Fruit fly (Drosophila melanogaster) whole organism, embryonic: ENCODE measurements around the gene CatB.

Experiments used
- Aef1 ChIP-seq: fragments of 200-800 bp; sonication (Bioruptor generic); IDR thresholded peaks from 3 replicates; pipeline ENCODE4 v1.3.6; 2022; ENCODE audit warnings: missing biosample characterization, missing genetic modification characterization
- Atf6 ChIP-seq: fragments of 200-800 bp; sonication (Bioruptor generic); IDR thresholded peaks from 2 replicates; pipeline ENCODE4 v1.3.6; 2022; ENCODE audit warnings: missing biosample characterization, missing genetic modification characterization
- Awh ChIP-seq: fragments of 200-800 bp; sonication (Bioruptor generic); IDR thresholded peaks from 2 replicates; pipeline ENCODE4, ENCODE4 v1.3.6; 2022; ENCODE audit warnings: missing biosample characterization, missing genetic modification characterization
- B-H2 ChIP-seq: fragments of 200-800 bp; sonication (Bioruptor generic); optimal IDR thresholded peaks from 2 replicates; lab custom pipeline; 2018; ENCODE audit warnings: missing biosample characterization, mild to moderate bottlenecking, missing genetic modification characterization
- Bteb2 ChIP-seq: fragments of 200-800 bp; sonication (Bioruptor generic); optimal IDR thresholded peaks from 2 replicates; lab custom pipeline; 2016; ENCODE audit warnings: missing biosample characterization, missing genetic modification characterization
- CG11085 ChIP-seq: fragments of 200-800 bp; sonication (Bioruptor generic); IDR thresholded peaks from 2 replicates; pipeline ENCODE4 v1.3.6; 2022; ENCODE audit warnings: missing biosample characterization, missing genetic modification characterization
- CG11398 ChIP-seq: fragments of 200-800 bp; sonication (Bioruptor generic); optimal IDR thresholded peaks from 2 replicates; lab custom pipeline; 2016; ENCODE audit warnings: missing biosample characterization, missing genetic modification characterization
- CG11560 ChIP-seq: fragments of 200-800 bp; sonication (Bioruptor generic); IDR thresholded peaks from 3 replicates; pipeline ENCODE4 v1.3.6; 2022; ENCODE audit warnings: missing biosample characterization, missing genetic modification characterization
- CG11696 ChIP-seq: fragments of 200-800 bp; sonication (Bioruptor generic); IDR thresholded peaks from 2 replicates; pipeline ENCODE4 v1.3.6; 2022; ENCODE audit warnings: missing biosample characterization, missing genetic modification characterization
- CG1233 ChIP-seq: fragments of 200-800 bp; sonication (Bioruptor generic); optimal IDR thresholded peaks from 4 replicates; lab custom pipeline; 2018; ENCODE audit warnings: missing biosample characterization, mild to moderate bottlenecking, missing genetic modification characterization
- CG13894 ChIP-seq: fragments of 200-800 bp; sonication (Bioruptor generic); optimal IDR thresholded peaks from 3 replicates; lab custom pipeline; 2018; ENCODE audit warnings: missing biosample characterization, mild to moderate bottlenecking, missing genetic modification characterization, moderate library complexity
- CG15011 ChIP-seq: fragments of 200-800 bp; sonication (Bioruptor generic); optimal IDR thresholded peaks from 3 replicates; lab custom pipeline; 2018; ENCODE audit warnings: missing biosample characterization, mild to moderate bottlenecking, missing genetic modification characterization
- CG15514 ChIP-seq: fragments of 200-800 bp; sonication (Bioruptor generic); optimal IDR thresholded peaks from 3 replicates; lab custom pipeline; 2017; ENCODE audit warnings: missing biosample characterization, missing genetic modification characterization, mild to moderate bottlenecking, moderate library complexity, missing genetic modification reagents
- CG1792 ChIP-seq: fragments of 200-800 bp; sonication (Bioruptor generic); optimal IDR thresholded peaks from 2 replicates; lab custom pipeline; 2016; ENCODE audit warnings: missing biosample characterization, missing genetic modification characterization
- CG18262 ChIP-seq: fragments of 200-800 bp; optimal IDR thresholded peaks from 3 replicates; lab custom pipeline; 2019; ENCODE audit warnings: missing biosample characterization, mild to moderate bottlenecking, missing genetic modification characterization, moderate library complexity
- CG2116 ChIP-seq: fragments of 200-800 bp; sonication (Bioruptor generic); optimal IDR thresholded peaks from 3 replicates; lab custom pipeline; 2018; ENCODE audit warnings: missing biosample characterization, mild to moderate bottlenecking, missing genetic modification characterization
- CG2202 ChIP-seq: fragments of 200-800 bp; sonication (Bioruptor generic); optimal IDR thresholded peaks from 2 replicates; lab custom pipeline; 2018; ENCODE audit warnings: missing biosample characterization, mild to moderate bottlenecking, missing genetic modification characterization
- CG4730 ChIP-seq: fragments of 200-800 bp; sonication (Bioruptor generic); IDR thresholded peaks from 2 replicates; pipeline ENCODE4 v1.3.6; 2022; ENCODE audit warnings: missing biosample characterization, missing genetic modification characterization
- CG6254 ChIP-seq: fragments of 200-800 bp; sonication (Bioruptor generic); optimal IDR thresholded peaks from 3 replicates; lab custom pipeline; 2017; ENCODE audit warnings: mild to moderate bottlenecking, missing biosample characterization, missing genetic modification reagents, missing genetic modification characterization
- CG7357 ChIP-seq: fragments of 200-800 bp; sonication (Bioruptor generic); IDR thresholded peaks from 3 replicates; pipeline ENCODE4 v1.3.6; 2022; ENCODE audit warnings: missing biosample characterization, missing genetic modification characterization
- CG9797 ChIP-seq: fragments of 200-800 bp; sonication (Bioruptor generic); optimal IDR thresholded peaks from 3 replicates; lab custom pipeline; 2018; ENCODE audit warnings: missing biosample characterization, mild to moderate bottlenecking, missing genetic modification characterization
- CHES-1-like ChIP-seq: fragments of 200-800 bp; sonication (Bioruptor generic); optimal IDR thresholded peaks from 2 replicates; lab custom pipeline; 2016; ENCODE audit warnings: missing biosample characterization, missing genetic modification characterization
- Dbx ChIP-seq: fragments of 200-800 bp; sonication (Bioruptor generic); IDR thresholded peaks from 3 replicates; pipeline ENCODE4 v1.3.6; 2022; ENCODE audit warnings: missing biosample characterization, missing genetic modification characterization
- Eip74EF ChIP-seq, 2 experiments: fragments of 200-800 bp in 1 of 2; fragments of >200 bp in 1 of 2; sonication (Bioruptor generic) in 1 of 2; optimal IDR thresholded peaks; 2 replicates each; lab custom pipeline; 2017 to 2019; ENCODE audit warnings: missing biosample characterization in 2 of 2, missing genetic modification characterization in 2 of 2, mild to moderate bottlenecking in 1 of 2, moderate library complexity in 1 of 2
- Elba2 ChIP-seq: fragments of 200-800 bp; sonication (Bioruptor generic); optimal IDR thresholded peaks from 3 replicates; lab custom pipeline; 2016; ENCODE audit warnings: missing biosample characterization, missing genetic modification characterization
- Ets65A ChIP-seq: fragments of 200-800 bp; sonication (Bioruptor generic); peaks from one replicate; lab custom pipeline; 2016; ENCODE audit warnings: missing biosample characterization, missing genetic modification characterization
- H15 ChIP-seq: fragments of 200-800 bp; sonication (Bioruptor generic); IDR thresholded peaks from 3 replicates; pipeline ENCODE4 v1.3.6; 2022; ENCODE audit warnings: missing biosample characterization, missing genetic modification characterization
- HHEX ChIP-seq: fragments of 200-800 bp; sonication (Bioruptor generic); optimal IDR thresholded peaks from 3 replicates; lab custom pipeline; 2017; ENCODE audit warnings: missing biosample characterization, mild to moderate bottlenecking, missing genetic modification characterization, missing genetic modification reagents
- HLH4C ChIP-seq: fragments of 200-800 bp; sonication (Bioruptor generic); IDR thresholded peaks from 3 replicates; pipeline ENCODE4 v1.3.6; 2022; ENCODE audit warnings: missing biosample characterization, missing genetic modification characterization; ENCODE audit not compliant: partially characterized antibody
- Hr39 ChIP-seq: fragments of >200 bp; optimal IDR thresholded peaks from 2 replicates; lab custom pipeline; 2017
- Hr51 ChIP-seq, 2 experiments: fragments of 200-800 bp; sonication (Bioruptor generic); optimal IDR thresholded peaks; 2 replicates in 1 of 2; 3 replicates in 1 of 2; lab custom pipeline; 2016 to 2018; ENCODE audit warnings: missing biosample characterization in 2 of 2, missing genetic modification characterization in 2 of 2, mild to moderate bottlenecking in 1 of 2, moderate library complexity in 1 of 2
- Mes4 ChIP-seq: fragments of 200-800 bp; sonication (Bioruptor generic); optimal IDR thresholded peaks from 2 replicates; lab custom pipeline; 2016; ENCODE audit warnings: missing biosample characterization, missing genetic modification characterization
- Oli ChIP-seq: fragments of 200-800 bp; sonication (Bioruptor generic); optimal IDR thresholded peaks from 2 replicates; lab custom pipeline; 2018; ENCODE audit warnings: missing biosample characterization, mild to moderate bottlenecking, missing genetic modification characterization, moderate library complexity
- Sox100B ChIP-seq: fragments of 200-800 bp; sonication (Bioruptor generic); optimal IDR thresholded peaks from 3 replicates; lab custom pipeline; 2018; ENCODE audit warnings: missing biosample characterization, mild to moderate bottlenecking, missing genetic modification characterization
- TFAM ChIP-seq: fragments of 200-800 bp; sonication (Bioruptor generic); optimal IDR thresholded peaks from 2 replicates; lab custom pipeline; 2017; ENCODE audit warnings: missing biosample characterization, missing genetic modification characterization, inconsistent platforms
- Xrp1 ChIP-seq: fragments of 200-800 bp; sonication (Bioruptor generic); IDR thresholded peaks from 2 replicates; pipeline ENCODE4 v1.3.6; 2022; ENCODE audit warnings: missing biosample characterization, missing genetic modification characterization
- ac ChIP-seq: fragments of 200-800 bp; sonication (Bioruptor generic); optimal IDR thresholded peaks from 3 replicates; lab custom pipeline; 2017; ENCODE audit warnings: missing biosample characterization, mild to moderate bottlenecking, missing genetic modification characterization
- ara ChIP-seq: fragments of 200-800 bp; sonication (Bioruptor generic); IDR thresholded peaks from 2 replicates; pipeline ENCODE4 v1.3.6; 2022; ENCODE audit warnings: missing biosample characterization, missing genetic modification characterization
- btn ChIP-seq: fragments of 200-800 bp; sonication (Bioruptor generic); optimal IDR thresholded peaks from 2 replicates; lab custom pipeline; 2016; ENCODE audit warnings: missing biosample characterization, missing genetic modification characterization
- chm ChIP-seq: fragments of 200-800 bp; sonication (Bioruptor generic); IDR thresholded peaks from 2 replicates; pipeline ENCODE4 v1.3.6; 2022; ENCODE audit warnings: missing biosample characterization, missing genetic modification characterization
- fu2 ChIP-seq: fragments of 200-800 bp; sonication (Bioruptor generic); optimal IDR thresholded peaks from 2 replicates; lab custom pipeline; 2016; ENCODE audit warnings: missing biosample characterization, missing genetic modification characterization
- kay ChIP-seq: fragments of 200-800 bp; sonication (Bioruptor generic); optimal IDR thresholded peaks from 2 replicates; lab custom pipeline; 2016; ENCODE audit warnings: missing biosample characterization, missing genetic modification characterization
- ken ChIP-seq: fragments of 200-800 bp; sonication (Bioruptor generic); IDR thresholded peaks from 3 replicates; pipeline ENCODE4 v1.3.6; 2022; ENCODE audit warnings: missing biosample characterization, missing genetic modification characterization
- mirr ChIP-seq: fragments of 200-800 bp; sonication (Bioruptor generic); optimal IDR thresholded peaks from 3 replicates; lab custom pipeline; 2018; ENCODE audit warnings: missing biosample characterization, mild to moderate bottlenecking, missing genetic modification characterization
- mld ChIP-seq: fragments of 200-800 bp; sonication (Bioruptor generic); IDR thresholded peaks from 3 replicates; pipeline ENCODE4 v1.3.6; 2022; ENCODE audit warnings: missing biosample characterization, missing genetic modification characterization; ENCODE audit not compliant: partially characterized antibody
- nerfin-2 ChIP-seq: fragments of 200-800 bp; sonication (Bioruptor generic); IDR thresholded peaks from 2 replicates; pipeline ENCODE4 v1.3.6; 2022; ENCODE audit warnings: missing biosample characterization, missing genetic modification characterization; ENCODE audit not compliant: partially characterized antibody
- pan ChIP-seq, 4 experiments: fragments of >200 bp in 3 of 4; fragments of 200-800 bp in 1 of 4; sonication (Bioruptor generic) in 1 of 4; optimal IDR thresholded peaks in 3 of 4; IDR thresholded peaks in 1 of 4; 2 replicates each; pipeline versions ENCODE4 v1.3.6 to Lab custom; 2017 to 2022; ENCODE audit warnings: missing biosample characterization in 2 of 4, missing genetic modification characterization in 2 of 4, mixed read lengths in 1 of 4
- pho ChIP-seq: fragments of 200-800 bp; sonication (Bioruptor generic); optimal IDR thresholded peaks from 2 replicates; lab custom pipeline; 2016; ENCODE audit warnings: missing biosample characterization, missing genetic modification characterization
- stc ChIP-seq: fragments of 200-800 bp; sonication (Bioruptor generic); IDR thresholded peaks from 2 replicates; pipeline ENCODE4 v1.3.6; 2022; ENCODE audit warnings: missing biosample characterization, missing genetic modification characterization
- tna ChIP-seq: fragments of 200-800 bp; sonication (Bioruptor generic); IDR thresholded peaks from 2 replicates; pipeline ENCODE4 v1.3.6; 2022; ENCODE audit warnings: missing biosample characterization, missing genetic modification characterization; ENCODE audit not compliant: partially characterized antibody
- vfl ChIP-seq: fragments of 200-800 bp; sonication (Bioruptor generic); optimal IDR thresholded peaks from 2 replicates; lab custom pipeline; 2016; ENCODE audit warnings: missing biosample characterization, missing genetic modification characterization

The CatB gene

dm6 chr2L:8732702-8733101 lies 27.3 kb downstream of the CatB start (continued):
- TF ChIP-seq Mes4 (no peak), pan (optimal IDR thresholded peaks at IDR 0.05; lab: Kevin White, UChicago) (no peak), pan (GFP tag; optimal IDR thresholded peaks at IDR 0.05 in 1 of 2, IDR thresholded peaks at IDR 0.05 in 1 of 2) (peak in 1 of 2 experiments; percentile 66), CG4730 (GFP tag; lab: Robert Waterston, UW) (0 out of 2 replicates have a peak, but pooled peaks have one; percentile 11), btn (GFP tag; lab: Kevin White, UChicago) (no peak), CHES-1-like (no peak), CG11560 (no peak), CG13894 (tag; lab: Kevin White, UChicago) (no peak), Sox100B (GFP tag; lab: Kevin White, UChicago) (peak; percentile 8), H15 (GFP tag; lab: Robert Waterston, UW) (peak; percentile 72), CG15514 (no peak), chm (GFP tag; lab: Robert Waterston, UW) (peak; percentile 52; the same call in 1 of the 2 replicates), ac (GFP tag; lab: Kevin White, UChicago) (no peak), ara (GFP tag; lab: Robert Waterston, UW) (0 out of 2 replicates have a peak, but pooled peaks have one; percentile 28), Hr39 (lab: Kevin White, UChicago) (no peak), Oli (peak; percentile 52), ken (no peak), CG6254 (GFP tag; lab: Kevin White, UChicago) (no peak), Atf6 (GFP tag; lab: Robert Waterston, UW) (peak; percentile 25; the same call in 1 of the 2 replicates), vfl (no peak), Awh (GFP tag; lab: Robert Waterston, UW) (peak; percentile 62), HLH4C (GFP tag; lab: Robert Waterston, UW) (peak; percentile 44; the same call in 1 of the 3 replicates), CG15011 (no peak), Aef1 (GFP tag; lab: Robert Waterston, UW) (peak; percentile 52; the same call in 1 of the 3 replicates), tna (GFP tag; lab: Robert Waterston, UW) (no peak), TFAM (no peak), Eip74EF (GFP tag; optimal IDR thresholded peaks at IDR 0.05; lab: Kevin White, UChicago) (no peak), HHEX (GFP tag; lab: Kevin White, UChicago) (no peak), CG9797 (GFP tag; lab: Kevin White, UChicago) (no peak), nerfin-2 (GFP tag; lab: Robert Waterston, UW) (no peak), CG2116 (GFP tag; lab: Kevin White, UChicago) (no peak), B-H2 (GFP tag; lab: Kevin White, UChicago) (no peak), Hr51 (GFP tag; optimal IDR thresholded peaks at IDR 0.05; lab: Kevin White, UChicago) (peak in 1 of 2 experiments; percentile 46), kay (GFP tag; lab: Kevin White, UChicago) (no peak), CG2202 (tag; lab: Kevin White, UChicago) (no peak), mld (GFP tag; lab: Robert Waterston, UW) (no peak), Dbx (GFP tag; lab: Robert Waterston, UW) (0 out of 3 replicates have a peak, but pooled peaks have one; percentile 10), stc (GFP tag; lab: Robert Waterston, UW) (peak; percentile 70), CG7357 (GFP tag; lab: Robert Waterston, UW) (no peak), Xrp1 (no peak), CG11398 (no peak), mirr (no peak), Elba2 (GFP tag; lab: Kevin White, UChicago) (no peak), CG18262 (no peak), fu2 (GFP tag; lab: Kevin White, UChicago) (no peak), Bteb2 (GFP tag; lab: Kevin White, UChicago) (no peak), CG1792 (no peak), Ets65A (GFP tag; lab: Kevin White, UChicago) (no peak), CG11696 (no peak), pho (GFP tag; lab: Kevin White, UChicago) (no peak), CG11085 (GFP tag; lab: Robert Waterston, UW) (no peak), CG1233 (GFP tag; lab: Kevin White, UChicago) (no peak)
